Worm (Caenorhabditis elegans) whole organism, L1 larva: ENCODE results near the gene T22F3.2.
"Not testable (repeated sequence)": the region's sequence is repeated elsewhere in the genome, so short reads cannot be mapped to it uniquely, and the experiment has no call there.

Experiments
- ama-1 ChIP-seq: fragments of 150-350 bp; optimal IDR thresholded peaks from 2 replicates; lab custom pipeline; 2014
- snpc-4 ChIP-seq: fragments of 150-350 bp; optimal IDR thresholded peaks from 2 replicates; lab custom pipeline; 2014; ENCODE audit warnings: missing biosample characterization, missing genetic modification characterization
- zag-1 ChIP-seq: fragments of 150-350 bp; optimal IDR thresholded peaks from 2 replicates; lab custom pipeline; 2014; ENCODE audit warnings: missing biosample characterization, missing genetic modification characterization

- not testable (repeated sequence) for TF ChIP-seq snpc-4 (tag; lab: Kevin White, UChicago); ama-1 (lab: Kevin White, UChicago); zag-1 (tag; lab: Kevin White, UChicago)
These were observed 34.2 kb downstream of the T22F3.2 start, which contains the start of gene srx-93 for ce11 chrV:3620608-3621007.
